Worm (Caenorhabditis elegans): Measurements from ENCODE around the gene str-250.

The str-250 gene

DNA sequence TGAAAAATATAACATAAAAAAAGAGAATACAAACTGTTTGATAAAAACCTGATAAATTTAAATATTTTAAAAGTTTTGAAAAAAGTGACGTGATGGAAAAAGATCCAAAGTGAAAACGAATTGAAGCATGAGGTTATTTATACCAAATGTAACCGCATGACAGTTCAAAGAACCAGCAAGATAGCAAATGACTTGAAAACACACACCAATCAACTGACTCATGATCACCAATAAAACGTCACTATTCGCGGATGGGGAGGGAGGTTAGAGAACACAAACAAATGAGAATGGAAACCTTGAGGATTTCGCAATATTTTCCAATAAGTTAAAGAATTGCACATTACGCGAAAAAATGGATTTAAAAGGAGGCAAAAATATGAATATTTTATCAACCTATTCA lies 9.0 kb upstream of the str-250 start, which contains the start of gene C06B3.7 (continued):
- TF ChIP-seq nhr-102 (tag; optimal IDR thresholded peaks at IDR 0.05) (peak; percentile 57), T20F7.1 (GFP tag; optimal IDR thresholded peaks at IDR 0.05) (peak; percentile 67), Y48G9A.11 (GFP tag; IDR thresholded peaks at IDR 0.05) (no peak), R02D3.7 (tag; optimal IDR thresholded peaks at IDR 0.05) (no peak), egl-27 (tag; optimal IDR thresholded peaks at IDR 0.05) (no peak), gei-8 (GFP tag; optimal IDR thresholded peaks at IDR 0.05) (no peak), ZK337.2 (GFP tag; IDR thresholded peaks at IDR 0.05) (no peak), hlh-11 (tag; optimal IDR thresholded peaks at IDR 0.05) (peak; percentile 96), dmd-8 (GFP tag; IDR thresholded peaks at IDR 0.05) (no peak), Y5F2A.4 (GFP tag; optimal IDR thresholded peaks at IDR 0.05) (no peak), nhr-6 (tag; optimal IDR thresholded peaks at IDR 0.05) (peak; percentile 91), nhr-11 (tag; optimal IDR thresholded peaks at IDR 0.05) (peak; percentile 98), snpc-4 (tag; optimal IDR thresholded peaks at IDR 0.05) (no peak), unc-62 (GFP tag; optimal IDR thresholded peaks at IDR 0.05 in 1 of 2) (peak in 1 of 2 experiments; percentile 98), unc-62 (tag; optimal IDR thresholded peaks at IDR 0.05) (no peak), nhr-111 (GFP tag; optimal IDR thresholded peaks at IDR 0.05) (no peak), ces-1 (GFP tag; optimal IDR thresholded peaks at IDR 0.05) (no peak), hif-1 (tag; optimal IDR thresholded peaks at IDR 0.05) (peak in 1 of 2 experiments; percentile 71), daf-8 (GFP tag; IDR thresholded peaks at IDR 0.05) (no peak), dve-1 (tag; optimal IDR thresholded peaks at IDR 0.05; ENCODE audit: insufficient read depth) (peak; percentile 95), attf-4 (tag; optimal IDR thresholded peaks at IDR 0.05) (no peak), duxl-1 (tag; optimal IDR thresholded peaks at IDR 0.05; ENCODE audit: poor library complexity) (no peak), tag-97 (GFP tag; IDR thresholded peaks at IDR 0.05) (no peak)

- no peak for TF ChIP-seq arid-1 (GFP tag; conservative IDR thresholded peaks at IDR 0.05)
- TF ChIP-seq dmd-9 (GFP tag; IDR thresholded peaks at IDR 0.05), result no peak
- TF ChIP-seq rbr-2 (tag; optimal IDR thresholded peaks at IDR 0.05), result no peak
- TF ChIP-seq nhr-42 (GFP tag; IDR thresholded peaks at IDR 0.05), result no peak
- no peak for TF ChIP-seq nhr-6 (tag; optimal IDR thresholded peaks at IDR 0.05)
- no peak for TF ChIP-seq mep-1 (tag; optimal IDR thresholded peaks at IDR 0.05)
- no peak for TF ChIP-seq ceh-28 (tag; optimal IDR thresholded peaks at IDR 0.05)
- TF ChIP-seq T26A8.4 (GFP tag; IDR thresholded peaks at IDR 0.05), result no peak
- TF ChIP-seq duxl-1 (tag; optimal IDR thresholded peaks at IDR 0.05; ENCODE audit: poor library complexity), result no peak
- no peak for TF ChIP-seq ceh-32 (tag; optimal IDR thresholded peaks at IDR 0.05; ENCODE audit: poor library complexity)
- no peak for TF ChIP-seq ceh-44 (GFP tag; IDR thresholded peaks at IDR 0.05)
- no peak for TF ChIP-seq skn-1 (tag; optimal IDR thresholded peaks at IDR 0.05)
- TF ChIP-seq attf-4 (tag; optimal IDR thresholded peaks at IDR 0.05), result no peak
- TF ChIP-seq egl-43 (GFP tag; IDR thresholded peaks at IDR 0.05), result no peak
- TF ChIP-seq tag-97 (GFP tag; IDR thresholded peaks at IDR 0.05), result no peak
- no peak for TF ChIP-seq nhr-77 (tag; optimal IDR thresholded peaks at IDR 0.05)
- no peak for TF ChIP-seq dmd-8 (GFP tag; IDR thresholded peaks at IDR 0.05)
- TF ChIP-seq lin-15B (tag; optimal IDR thresholded peaks at IDR 0.05), result no peak
- TF ChIP-seq ceh-82 (tag; optimal IDR thresholded peaks at IDR 0.05), result no peak
Measured at ce11 chrV:13915390-13915789, 3.1 kb upstream of the str-250 start, which contains the start of gene gcy-32. Gene gcy-32, minus strand, starts transcription at chrV:13915490.

ce11 chrV:13916196-13916595 lies 2.2 kb upstream of the str-250 start, which contains the start of gene str-252:
Gene str-252, plus strand, starts transcription at chrV:13916496.
- TF ChIP-seq zfp-2 (tag; optimal IDR thresholded peaks at IDR 0.05), result no peak
- no peak for TF ChIP-seq madf-5 (GFP tag; IDR thresholded peaks at IDR 0.05)
- no peak for TF ChIP-seq unc-39 (tag; optimal IDR thresholded peaks at IDR 0.05)
- TF ChIP-seq duxl-1 (tag; optimal IDR thresholded peaks at IDR 0.05; ENCODE audit: poor library complexity), result no peak
- TF ChIP-seq lin-39 (tag; optimal IDR thresholded peaks at IDR 0.05), result no peak
- TF ChIP-seq dpl-1 (GFP tag; optimal IDR thresholded peaks at IDR 0.05), result no peak
- TF ChIP-seq ceh-28 (tag; optimal IDR thresholded peaks at IDR 0.05), result no peak
- no peak for TF ChIP-seq lin-29 (GFP tag; IDR thresholded peaks at IDR 0.05)
- TF ChIP-seq nhr-41 (GFP tag; IDR thresholded peaks at IDR 0.05), result no peak
- TF ChIP-seq ztf-7 (tag; optimal IDR thresholded peaks at IDR 0.05), result no peak
- no peak for TF ChIP-seq F10B5.3 (tag; optimal IDR thresholded peaks at IDR 0.05)
- no peak for TF ChIP-seq nhr-25 (tag; optimal IDR thresholded peaks at IDR 0.05; ENCODE audit: borderline replicate concordance, insufficient read depth)
- TF ChIP-seq spr-3 (GFP tag; optimal IDR thresholded peaks at IDR 0.05), result no peak
- no peak for TF ChIP-seq hmg-1.1 (GFP tag; IDR thresholded peaks at IDR 0.05)
- no peak for TF ChIP-seq ZK546.5 (tag; optimal IDR thresholded peaks at IDR 0.05)
- TF ChIP-seq php-3 (GFP tag; IDR thresholded peaks at IDR 0.05), result no peak
